Fruit fly (Drosophila melanogaster): ENCODE results near the gene CG3552.
A peak's percentile ranks its signal among the peaks of the same experiment; 100 is the strongest.

Gene CG3552

DNA sequence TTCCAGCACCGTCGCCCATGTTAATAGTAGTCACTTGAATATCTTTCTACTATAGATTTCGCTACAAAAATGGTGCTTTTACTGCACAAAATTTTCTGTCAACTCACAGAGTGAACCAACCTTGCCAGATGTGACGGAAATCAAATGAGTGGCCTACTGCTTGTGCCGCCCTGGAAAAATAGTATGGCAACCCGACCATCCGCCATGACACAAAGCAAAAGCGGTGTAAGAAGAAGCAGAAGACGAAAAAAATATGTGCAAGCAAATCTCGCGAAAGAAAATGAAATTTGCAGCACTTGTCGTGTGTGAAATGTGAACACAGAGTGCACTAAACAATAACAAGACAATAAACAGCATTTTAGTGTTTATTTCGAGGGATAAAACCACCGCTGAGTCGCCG is 20.7 kb downstream of the CG3552 start, which contains the start of the genes Uch-L5 and Jarid2 (continued):
- TF ChIP-seq kni (GFP tag; optimal IDR thresholded peaks at IDR 0.05): peak; percentile 14
- TF ChIP-seq CG18476 (GFP tag; optimal IDR thresholded peaks at IDR 0.05): no peak
- TF ChIP-seq hb (GFP tag; IDR thresholded peaks at IDR 0.05; ENCODE audit: partially characterized antibody): no peak
- TF ChIP-seq CG7786 (GFP tag; optimal IDR thresholded peaks at IDR 0.05): peak; percentile 58
- TF ChIP-seq Ets97D (GFP tag; optimal IDR thresholded peaks at IDR 0.05): peak; percentile 96
- no peak for TF ChIP-seq fd96Cb (tag; optimal IDR thresholded peaks at IDR 0.05)
- TF ChIP-seq CG10565 (GFP tag; optimal IDR thresholded peaks at IDR 0.05): no peak
- TF ChIP-seq CG7839 (tag; optimal IDR thresholded peaks at IDR 0.05): no peak
- TF ChIP-seq CG12219 (GFP tag; optimal IDR thresholded peaks at IDR 0.05): no peak
- TF ChIP-seq lab (GFP tag; optimal IDR thresholded peaks at IDR 0.05): peak; percentile 65
- TF ChIP-seq klu (GFP tag; IDR thresholded peaks at IDR 0.05): no peak
- no peak for TF ChIP-seq GATAe (GFP tag; conservative IDR thresholded peaks at IDR 0.05)
- TF ChIP-seq CG12071 (GFP tag; optimal IDR thresholded peaks at IDR 0.05): no peak
- TF ChIP-seq CG10267 (tag; optimal IDR thresholded peaks at IDR 0.05): peak; percentile 71
- no peak for TF ChIP-seq CG6813 (GFP tag; optimal IDR thresholded peaks at IDR 0.05)
- TF ChIP-seq vvl (GFP tag; IDR thresholded peaks at IDR 0.05): peak; percentile 55
- TF ChIP-seq vnd (GFP tag; IDR thresholded peaks at IDR 0.05; ENCODE audit: partially characterized antibody): no peak
- no peak for TF ChIP-seq z (GFP tag; IDR thresholded peaks at IDR 0.05)
- TF ChIP-seq CG12391 (tag; optimal IDR thresholded peaks at IDR 0.05): peak; percentile 54
- TF ChIP-seq CG17829 (tag; optimal IDR thresholded peaks at IDR 0.05): peak; percentile 72
- peak; percentile 41; the same call in 2 of the 3 replicates for TF ChIP-seq dysf (GFP tag; IDR thresholded peaks at IDR 0.05)
- peak; percentile 91 for TF ChIP-seq CG1603 (tag; optimal IDR thresholded peaks at IDR 0.05)
- no peak for TF ChIP-seq NK7.1 (GFP tag; optimal IDR thresholded peaks at IDR 0.05)
- peak; percentile 60 for TF ChIP-seq NfI (GFP tag; optimal IDR thresholded peaks at IDR 0.05)
- TF ChIP-seq fu2 (GFP tag; optimal IDR thresholded peaks at IDR 0.05): peak; percentile 56
- peak; percentile 78 for TF ChIP-seq Rfx (GFP tag; IDR thresholded peaks at IDR 0.05)
- TF ChIP-seq gce (GFP tag; IDR thresholded peaks at IDR 0.05): no peak
- peak; percentile 37; the same call in 1 of the 2 replicates for TF ChIP-seq ranshi (GFP tag; IDR thresholded peaks at IDR 0.05)
- no peak; the same call in 2 of the 3 replicates for TF ChIP-seq mld (GFP tag; IDR thresholded peaks at IDR 0.05; ENCODE audit: partially characterized antibody)
- no peak for TF ChIP-seq cwo (GFP tag; optimal IDR thresholded peaks at IDR 0.05)
- no peak for TF ChIP-seq CG31224 (GFP tag; IDR thresholded peaks at IDR 0.05)
- no peak for TF ChIP-seq CG12769 (tag; optimal IDR thresholded peaks at IDR 0.05)
- TF ChIP-seq CG42726 (GFP tag; IDR thresholded peaks at IDR 0.05; ENCODE audit: partially characterized antibody): peak; percentile 67
- no peak for TF ChIP-seq CG9437 (GFP tag; optimal IDR thresholded peaks at IDR 0.05)
- TF ChIP-seq shn (GFP tag; optimal IDR thresholded peaks at IDR 0.05): peak; percentile 46
- peak; percentile 33 to 57 for TF ChIP-seq dpn (GFP tag; optimal IDR thresholded peaks at IDR 0.05)
- TF ChIP-seq trem (tag; optimal IDR thresholded peaks at IDR 0.05): peak; percentile 82
- no peak for TF ChIP-seq Ravus (GFP tag; IDR thresholded peaks at IDR 0.05)
- TF ChIP-seq CG16815 (GFP tag; optimal IDR thresholded peaks at IDR 0.05): no peak
- peak; percentile 46 for TF ChIP-seq Nf-YC (tag; optimal IDR thresholded peaks at IDR 0.05)
- TF ChIP-seq bcd (GFP tag; optimal IDR thresholded peaks at IDR 0.05): peak; percentile 52
- TF ChIP-seq otp (GFP tag; IDR thresholded peaks at IDR 0.05): no peak
- TF ChIP-seq gem (tag; optimal IDR thresholded peaks at IDR 0.05): no peak
- peak; percentile 63 for TF ChIP-seq CG2116 (GFP tag; optimal IDR thresholded peaks at IDR 0.05)
- no peak for TF ChIP-seq CG6175 (GFP tag; IDR thresholded peaks at IDR 0.05)
- no peak for TF ChIP-seq exex (tag; optimal IDR thresholded peaks at IDR 0.05)
- peak; percentile 95 for TF ChIP-seq MBD-R2 (GFP tag; IDR thresholded peaks at IDR 0.05)
- no peak for TF ChIP-seq gt (GFP tag; IDR thresholded peaks at IDR 0.05)
- TF ChIP-seq Hr51 (GFP tag; optimal IDR thresholded peaks at IDR 0.05): peak in 1 of 2 experiments; percentile 30
- TF ChIP-seq crc (GFP tag; optimal IDR thresholded peaks at IDR 0.05): peak; percentile 39

Data from whole organism, embryonic.